Worm (Caenorhabditis elegans): Measurements from ENCODE around the gene nhr-13.

nhr-13 gene

ce11 chrV:2190383-2190782 is 1.9 kb upstream of the nhr-13 start:
- TF ChIP-seq sem-4 (tag; optimal IDR thresholded peaks at IDR 0.05) (no peak), ceh-16 (tag; optimal IDR thresholded peaks at IDR 0.05) (no peak), aly-2 (tag; optimal IDR thresholded peaks at IDR 0.05) (no peak), mbf-1 (tag; optimal IDR thresholded peaks at IDR 0.05) (no peak), peb-1 (tag; optimal IDR thresholded peaks at IDR 0.05) (no peak), nhr-77 (tag; optimal IDR thresholded peaks at IDR 0.05) (no peak), Y55F3AM.14 (GFP tag; optimal IDR thresholded peaks at IDR 0.05) (no peak)

ce11 chrV:2191122-2191521 is 1.2 kb upstream of the nhr-13 start, which contains the start of gene srbc-42:
srbc-42 (minus strand) TSS chrV:2191222.
- TF ChIP-seq mab-5 (tag; optimal IDR thresholded peaks at IDR 0.05) (no peak), ztf-11 (tag; optimal IDR thresholded peaks at IDR 0.05) (no peak), nhr-237 (tag; optimal IDR thresholded peaks at IDR 0.05) (no peak), ceh-16 (tag; optimal IDR thresholded peaks at IDR 0.05) (no peak), unc-39 (tag; optimal IDR thresholded peaks at IDR 0.05) (no peak), nhr-25 (tag; optimal IDR thresholded peaks at IDR 0.05) (no peak), mbf-1 (tag; optimal IDR thresholded peaks at IDR 0.05) (no peak), unc-62 (GFP tag; optimal IDR thresholded peaks at IDR 0.05) (no peak), ama-1 (optimal IDR thresholded peaks at IDR 0.05) (no peak), F13H6.1 (tag; optimal IDR thresholded peaks at IDR 0.05) (no peak), mdl-1 (tag; optimal IDR thresholded peaks at IDR 0.05) (no peak), sma-9 (GFP tag; optimal IDR thresholded peaks at IDR 0.05) (no peak), sma-9 (tag; optimal IDR thresholded peaks at IDR 0.05) (no peak), nhr-129 (tag; optimal IDR thresholded peaks at IDR 0.05) (no peak), nhr-10 (tag; optimal IDR thresholded peaks at IDR 0.05) (no peak)

ce11 chrV:2199594-2199993 is 7.3 kb downstream of the nhr-13 start:
- TF ChIP-seq nhr-21 (tag; optimal IDR thresholded peaks at IDR 0.05) (no peak), nhr-6 (tag; optimal IDR thresholded peaks at IDR 0.05) (no peak), elt-1 (tag; optimal IDR thresholded peaks at IDR 0.05) (no peak), unc-62 (GFP tag; optimal IDR thresholded peaks at IDR 0.05) (no peak), unc-39 (tag; optimal IDR thresholded peaks at IDR 0.05) (no peak), lsy-2 (tag; optimal IDR thresholded peaks at IDR 0.05) (no peak), lin-11 (tag; optimal IDR thresholded peaks at IDR 0.05) (no peak)

ce11 chrV:2200402-2200801 is 8.1 kb downstream of the nhr-13 start:
- TF ChIP-seq lin-13 (GFP tag; optimal IDR thresholded peaks at IDR 0.05) (no peak), nhr-10 (tag; optimal IDR thresholded peaks at IDR 0.05) (no peak), elt-1 (tag; optimal IDR thresholded peaks at IDR 0.05) (no peak)

ce11 chrV:2201240-2201639 is 9.0 kb downstream of the nhr-13 start, which contains the start of gene cyp-32B1:
cyp-32B1 (minus strand) TSS chrV:2201415.
- TF ChIP-seq fos-1 (tag; optimal IDR thresholded peaks at IDR 0.05), result peak; percentile 5
- TF ChIP-seq snpc-4 (tag; optimal IDR thresholded peaks at IDR 0.05), result no peak

ce11 chrV:2204080-2204479 is 11.8 kb downstream of the nhr-13 start, which contains the start of gene cyp-33C12:
cyp-33C12 (minus strand) TSS chrV:2204400.
- no peak for TF ChIP-seq lin-11 (tag; optimal IDR thresholded peaks at IDR 0.05)
- no peak for TF ChIP-seq unc-39 (tag; optimal IDR thresholded peaks at IDR 0.05)
- TF ChIP-seq lin-13 (GFP tag; optimal IDR thresholded peaks at IDR 0.05), result no peak
- no peak for TF ChIP-seq crh-2 (tag; optimal IDR thresholded peaks at IDR 0.05)
- no peak for TF ChIP-seq ZK546.5 (tag; optimal IDR thresholded peaks at IDR 0.05)
- TF ChIP-seq ztf-4 (tag; optimal IDR thresholded peaks at IDR 0.05), result no peak
- TF ChIP-seq nhr-10 (tag; optimal IDR thresholded peaks at IDR 0.05), result no peak

- TF ChIP-seq nhr-25 (tag; optimal IDR thresholded peaks at IDR 0.05), result no peak
- no peak for TF ChIP-seq lin-11 (tag; optimal IDR thresholded peaks at IDR 0.05)
- TF ChIP-seq ama-1 (optimal IDR thresholded peaks at IDR 0.05), result no peak
- no peak for TF ChIP-seq sem-4 (tag; optimal IDR thresholded peaks at IDR 0.05)
- no peak for TF ChIP-seq Y55F3AM.14 (GFP tag; optimal IDR thresholded peaks at IDR 0.05)
- no peak for TF ChIP-seq peb-1 (tag; optimal IDR thresholded peaks at IDR 0.05)
- no peak for TF ChIP-seq ceh-16 (tag; optimal IDR thresholded peaks at IDR 0.05)
- no peak for TF ChIP-seq nhr-10 (tag; optimal IDR thresholded peaks at IDR 0.05)
- TF ChIP-seq nhr-21 (tag; optimal IDR thresholded peaks at IDR 0.05), result no peak
- no peak for TF ChIP-seq nhr-12 (tag; optimal IDR thresholded peaks at IDR 0.05)
- TF ChIP-seq gmeb-1 (tag; optimal IDR thresholded peaks at IDR 0.05), result no peak
- TF ChIP-seq ztf-11 (tag; optimal IDR thresholded peaks at IDR 0.05), result no peak
- no peak for TF ChIP-seq crh-2 (tag; optimal IDR thresholded peaks at IDR 0.05)
- TF ChIP-seq unc-39 (tag; optimal IDR thresholded peaks at IDR 0.05), result no peak
- TF ChIP-seq F13H6.1 (tag; optimal IDR thresholded peaks at IDR 0.05), result no peak
- no peak for TF ChIP-seq fos-1 (tag; optimal IDR thresholded peaks at IDR 0.05)
- TF ChIP-seq ztf-1 (GFP tag; conservative IDR thresholded peaks at IDR 0.05), result no peak
- TF ChIP-seq C34F6.9 (tag; optimal IDR thresholded peaks at IDR 0.05), result no peak
Observed at ce11 chrV:2206181-2206580, 13.9 kb downstream of the nhr-13 start, which contains the start of gene srt-40. srt-40 (minus strand) TSS chrV:2206281.
